Worm (Caenorhabditis elegans) whole organism, L3 larva: ENCODE results near the gene F41G3.20.
A peak's percentile ranks its signal among the peaks of the same experiment; 100 is the strongest.

Source experiments
- aly-2 ChIP-seq: fragments of 150-350 bp; optimal IDR thresholded peaks from 2 replicates; lab custom pipeline; 2014; ENCODE audit warnings: missing biosample characterization, missing genetic modification characterization
- ama-1 ChIP-seq: fragments of 150-350 bp; optimal IDR thresholded peaks from 2 replicates; lab custom pipeline; 2018
- ceh-28 ChIP-seq: fragments of 150-350 bp; optimal IDR thresholded peaks from 2 replicates; lab custom pipeline; 2014; ENCODE audit warnings: missing biosample characterization, missing genetic modification reagents, missing genetic modification characterization
- ceh-82 ChIP-seq: fragments of 150-350 bp; optimal IDR thresholded peaks from 2 replicates; lab custom pipeline; 2014; ENCODE audit warnings: missing biosample characterization, missing genetic modification characterization
- ceh-9 ChIP-seq: sonication (generic microtip); optimal IDR thresholded peaks from 2 replicates; lab custom pipeline; 2018; ENCODE audit warnings: missing biosample characterization, missing genetic modification characterization
- egl-27 ChIP-seq: sonication (generic microtip); optimal IDR thresholded peaks from 4 replicates; lab custom pipeline; 2017; ENCODE audit warnings: missing biosample characterization, missing genetic modification reagents, missing genetic modification characterization
- egl-5 ChIP-seq: fragments of 150-350 bp; optimal IDR thresholded peaks from 2 replicates; lab custom pipeline; 2017; ENCODE audit warnings: missing biosample characterization, missing genetic modification reagents, missing genetic modification characterization, inconsistent platforms
- elt-2 ChIP-seq: sonication (generic microtip); optimal IDR thresholded peaks from 2 replicates; lab custom pipeline; 2016; ENCODE audit warnings: missing genetic modification reagents, mild to moderate bottlenecking, missing genetic modification characterization, missing compliant biosample characterization
- eor-1 ChIP-seq, 2 experiments: fragments of 150-350 bp; optimal IDR thresholded peaks; 2 replicates each; lab custom pipeline; 2014 to 2018; ENCODE audit warnings: missing biosample characterization in 2 of 2, missing genetic modification characterization in 2 of 2
- fkh-10 ChIP-seq: sonication (generic microtip); optimal IDR thresholded peaks from 2 replicates; lab custom pipeline; 2017; ENCODE audit warnings: missing biosample characterization, missing genetic modification reagents, missing genetic modification characterization
- fkh-2 ChIP-seq: fragments of 150-350 bp; optimal IDR thresholded peaks from 2 replicates; lab custom pipeline; 2014; ENCODE audit warnings: missing biosample characterization, missing genetic modification reagents, missing genetic modification characterization
- fos-1 ChIP-seq: fragments of 150-350 bp; optimal IDR thresholded peaks from 2 replicates; lab custom pipeline; 2014; ENCODE audit warnings: missing biosample characterization, missing genetic modification characterization
- hmg-11 ChIP-seq: sonication (generic microtip); optimal IDR thresholded peaks from 2 replicates; lab custom pipeline; 2016; ENCODE audit warnings: missing genetic modification characterization, missing compliant biosample characterization
- lin-15B ChIP-seq: fragments of 150-350 bp; optimal IDR thresholded peaks from 2 replicates; lab custom pipeline; 2014; ENCODE audit warnings: missing biosample characterization, missing genetic modification characterization
- lsy-12 ChIP-seq: sonication (generic microtip); optimal IDR thresholded peaks from 2 replicates; lab custom pipeline; 2016; ENCODE audit warnings: mild to moderate bottlenecking, missing genetic modification characterization, missing compliant biosample characterization
- mdl-1 ChIP-seq: fragments of 150-350 bp; optimal IDR thresholded peaks from 2 replicates; lab custom pipeline; 2014; ENCODE audit warnings: missing biosample characterization, missing genetic modification characterization
- nfya-1 ChIP-seq: sonication (generic microtip); optimal IDR thresholded peaks from 2 replicates; lab custom pipeline; 2017; ENCODE audit warnings: missing genetic modification characterization, mild to moderate bottlenecking, missing compliant biosample characterization, antibody characterized with exemption, moderate library complexity; ENCODE audit not compliant: insufficient read depth
- nhr-11 ChIP-seq: fragments of 150-350 bp; optimal IDR thresholded peaks from 2 replicates; lab custom pipeline; 2014; ENCODE audit warnings: missing biosample characterization, missing genetic modification characterization
- nhr-12 ChIP-seq: fragments of 150-350 bp; optimal IDR thresholded peaks from 2 replicates; lab custom pipeline; 2014; ENCODE audit warnings: missing biosample characterization, missing genetic modification characterization
- nhr-23 ChIP-seq: fragments of 150-350 bp; optimal IDR thresholded peaks from 2 replicates; lab custom pipeline; 2014; ENCODE audit warnings: missing biosample characterization, missing genetic modification reagents, missing genetic modification characterization
- nhr-237 ChIP-seq: fragments of 150-350 bp; optimal IDR thresholded peaks from 2 replicates; lab custom pipeline; 2014; ENCODE audit warnings: missing biosample characterization, missing genetic modification characterization
- nhr-25 ChIP-seq: sonication (generic microtip); optimal IDR thresholded peaks from 2 replicates; lab custom pipeline; 2017; ENCODE audit warnings: missing biosample characterization, missing genetic modification characterization
- nhr-28 ChIP-seq: fragments of 150-350 bp; optimal IDR thresholded peaks from 2 replicates; lab custom pipeline; 2014; ENCODE audit warnings: missing biosample characterization, missing genetic modification characterization
- nhr-43 ChIP-seq: sonication (generic microtip); optimal IDR thresholded peaks from 2 replicates; lab custom pipeline; 2016; ENCODE audit warnings: mild to moderate bottlenecking, missing genetic modification characterization, missing compliant biosample characterization; ENCODE audit not compliant: poor library complexity, severe bottlenecking
- nhr-67 ChIP-seq: fragments of 150-350 bp; optimal IDR thresholded peaks from 2 replicates; lab custom pipeline; 2014; ENCODE audit warnings: missing biosample characterization, missing genetic modification characterization
- nhr-76 ChIP-seq: fragments of 150-350 bp; sonication (generic microtip); optimal IDR thresholded peaks from 5 replicates; lab custom pipeline; 2014; ENCODE audit warnings: missing biosample characterization, missing genetic modification characterization
- pha-4 ChIP-seq: fragments of 150-350 bp; optimal IDR thresholded peaks from 2 replicates; lab custom pipeline; 2014; ENCODE audit warnings: missing biosample characterization, missing genetic modification reagents, missing genetic modification characterization
- pqm-1 ChIP-seq: fragments of 150-350 bp; optimal IDR thresholded peaks from 2 replicates; lab custom pipeline; 2017; ENCODE audit warnings: missing biosample characterization, missing genetic modification characterization, inconsistent platforms
- sea-2 ChIP-seq: fragments of 150-350 bp; sonication (generic microtip); optimal IDR thresholded peaks from 4 replicates; lab custom pipeline; 2014; ENCODE audit warnings: missing biosample characterization, missing genetic modification reagents, missing genetic modification characterization
- skn-1 ChIP-seq: fragments of 150-350 bp; optimal IDR thresholded peaks from 2 replicates; lab custom pipeline; 2014; ENCODE audit warnings: missing biosample characterization, missing genetic modification characterization
- snpc-4 ChIP-seq: fragments of 150-350 bp; optimal IDR thresholded peaks from 2 replicates; lab custom pipeline; 2014; ENCODE audit warnings: missing biosample characterization, missing genetic modification characterization
- tbx-2 ChIP-seq: sonication (generic microtip); optimal IDR thresholded peaks from 2 replicates; lab custom pipeline; 2016; ENCODE audit warnings: mild to moderate bottlenecking, missing genetic modification characterization, missing compliant biosample characterization
- unc-39 ChIP-seq: sonication (generic microtip); optimal IDR thresholded peaks from 4 replicates; lab custom pipeline; 2017; ENCODE audit warnings: missing biosample characterization, missing genetic modification characterization
- unc-62 ChIP-seq: fragments of 150-350 bp; sonication (generic microtip); optimal IDR thresholded peaks from 4 replicates; lab custom pipeline; 2014; ENCODE audit warnings: missing biosample characterization, missing genetic modification reagents, missing genetic modification characterization
- zag-1 ChIP-seq: fragments of 150-350 bp; optimal IDR thresholded peaks from 2 replicates; lab custom pipeline; 2014; ENCODE audit warnings: missing biosample characterization, missing genetic modification characterization
- ztf-11 ChIP-seq: fragments of 150-350 bp; optimal IDR thresholded peaks from 2 replicates; lab custom pipeline; 2014; ENCODE audit warnings: missing biosample characterization, missing genetic modification characterization
- ztf-4 ChIP-seq: fragments of 150-350 bp; optimal IDR thresholded peaks from 2 replicates; lab custom pipeline; 2014; ENCODE audit warnings: missing biosample characterization, missing genetic modification characterization

Gene F41G3.20

DNA sequence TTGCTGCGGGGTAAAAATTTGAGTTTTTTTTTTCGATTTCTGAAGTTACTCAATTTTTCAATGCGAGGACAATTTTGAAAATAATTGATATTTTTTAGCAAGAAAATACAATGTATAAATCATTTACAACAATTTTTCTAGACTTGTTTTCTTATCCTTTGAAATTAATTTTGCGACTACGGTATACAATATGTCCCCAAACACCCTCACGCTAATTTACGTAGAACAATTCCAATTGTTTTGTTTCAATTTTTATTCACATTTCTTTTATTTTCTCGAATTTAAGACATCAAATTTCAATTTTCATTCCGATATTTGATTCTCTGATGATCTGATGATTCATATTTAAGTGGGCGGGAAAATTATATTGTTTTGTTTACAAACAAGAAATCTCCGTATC lies 31.2 kb upstream of the F41G3.20 start:
- TF ChIP-seq fos-1: no peak
- TF ChIP-seq ztf-4: no peak
- no peak for TF ChIP-seq zag-1 (tag; lab: Kevin White, UChicago)
- no peak for TF ChIP-seq nhr-237 (tag; lab: Kevin White, UChicago)
- no peak for TF ChIP-seq fkh-10 (GFP tag; lab: Kevin White, UChicago)
- no peak for TF ChIP-seq nfya-1 (tag; lab: Kevin White, UChicago)
- no peak for TF ChIP-seq mdl-1 (tag; lab: Kevin White, UChicago)
- TF ChIP-seq elt-2 (tag; lab: Kevin White, UChicago): no peak
- TF ChIP-seq ceh-82: no peak
- TF ChIP-seq skn-1 (tag; lab: Kevin White, UChicago): no peak
- TF ChIP-seq ama-1 (lab: Kevin White, UChicago): no peak

ce11 chrII:6781231-6781630 lies 30.4 kb upstream of the F41G3.20 start:
- TF ChIP-seq pqm-1 (tag; lab: Kevin White, UChicago) (peak; percentile 30), elt-2 (tag; lab: Kevin White, UChicago) (peak; percentile 66), nhr-25 (tag; lab: Kevin White, UChicago) (no peak), egl-27 (tag; lab: Kevin White, UChicago) (no peak)

DNA sequence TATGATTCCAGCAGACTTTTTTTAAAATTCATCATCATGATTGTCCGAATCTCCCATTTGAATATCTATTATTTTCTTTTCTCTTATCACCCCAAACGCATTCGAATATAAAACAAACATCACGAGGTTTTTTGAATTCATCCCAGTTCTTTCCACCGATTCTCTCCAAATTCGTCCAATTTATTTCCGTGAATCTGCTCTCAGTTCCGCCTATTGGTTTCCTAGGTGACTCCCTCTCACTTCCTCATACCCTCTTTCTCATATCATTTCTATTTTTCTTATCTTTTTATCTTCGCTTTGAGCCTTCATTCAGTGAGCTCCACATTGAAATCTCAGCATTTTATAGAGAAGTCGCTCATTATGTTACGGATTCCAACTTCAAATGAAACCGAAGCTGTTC lies 28.3 kb upstream of the F41G3.20 start, which contains the start of gene T13C2.7:
Gene T13C2.7, plus strand, starts transcription at position 301 of the 400 bp plus-strand sequence.
- TF ChIP-seq ama-1 (lab: Kevin White, UChicago): no peak
- TF ChIP-seq aly-2 (tag; lab: Kevin White, UChicago): no peak
- no peak for TF ChIP-seq egl-27 (tag; lab: Kevin White, UChicago)
- no peak for TF ChIP-seq ztf-4
- no peak for TF ChIP-seq ztf-11 (tag; lab: Kevin White, UChicago)
- no peak for TF ChIP-seq nhr-23 (tag; lab: Kevin White, UChicago)
- no peak for TF ChIP-seq nhr-12 (tag; lab: Kevin White, UChicago)
- TF ChIP-seq lsy-12 (tag; lab: Kevin White, UChicago): no peak
- TF ChIP-seq zag-1 (tag; lab: Kevin White, UChicago): no peak
- TF ChIP-seq eor-1 (tag; optimal IDR thresholded peaks at IDR 0.05; lab: Kevin White, UChicago): no peak
- no peak for TF ChIP-seq nhr-43
- no peak for TF ChIP-seq skn-1 (tag; lab: Kevin White, UChicago)
- no peak for TF ChIP-seq tbx-2 (tag; lab: Kevin White, UChicago)
- no peak for TF ChIP-seq ceh-82
- TF ChIP-seq ceh-9 (tag; lab: Kevin White, UChicago): no peak

DNA sequence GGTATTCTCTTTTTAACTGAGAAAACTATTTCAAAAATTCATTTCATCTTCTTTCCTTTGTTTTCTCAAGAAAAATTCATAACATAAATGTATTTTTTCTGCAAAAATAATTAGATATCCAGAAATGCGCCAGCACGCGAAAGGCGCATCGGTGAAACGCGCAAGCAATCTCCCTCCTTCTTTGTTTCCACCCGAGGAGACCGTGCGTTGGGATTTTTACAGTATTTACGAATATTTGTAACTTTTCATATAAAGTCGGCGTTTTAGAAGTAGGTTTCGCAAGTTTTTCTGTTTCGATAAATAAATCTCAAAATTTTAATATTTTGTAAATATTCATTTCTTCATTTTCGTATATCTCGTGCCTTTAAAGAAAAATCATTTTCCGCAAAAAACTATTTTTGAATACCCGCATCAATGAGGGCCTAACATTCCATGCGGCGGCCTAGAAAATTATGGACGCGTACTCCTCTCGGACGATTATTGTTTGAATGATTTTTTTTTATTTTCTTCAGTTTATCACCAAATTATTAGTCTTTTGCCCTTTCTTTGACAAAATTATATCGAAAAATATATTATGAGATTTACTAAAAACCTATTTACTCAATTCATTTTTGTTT lies 25.7 kb upstream of the F41G3.20 start, which contains the start of gene ssup-72:
Gene ssup-72, plus strand, starts transcription at position 181 of the 617 bp plus-strand sequence.
- TF ChIP-seq nhr-28: no peak
- TF ChIP-seq nhr-11 (tag; lab: Kevin White, UChicago): no peak
- peak; percentile 65 for TF ChIP-seq nhr-23 (tag; lab: Kevin White, UChicago)
- TF ChIP-seq elt-2 (tag; lab: Kevin White, UChicago): peak; percentile 15
- TF ChIP-seq lsy-12 (tag; lab: Kevin White, UChicago): peak; percentile 30
- TF ChIP-seq hmg-11 (tag; lab: Kevin White, UChicago): no peak
- TF ChIP-seq pha-4 (tag; lab: Kevin White, UChicago): peak; percentile 72
- TF ChIP-seq eor-1 (tag; optimal IDR thresholded peaks at IDR 0.05; lab: Kevin White, UChicago): no peak
- TF ChIP-seq unc-39 (tag; lab: Kevin White, UChicago): no peak
- no peak for TF ChIP-seq zag-1 (tag; lab: Kevin White, UChicago)
- peak; percentile 1 for TF ChIP-seq egl-5 (tag; lab: Kevin White, UChicago)
- peak; percentile 68 for TF ChIP-seq nfya-1 (tag; lab: Kevin White, UChicago)
- TF ChIP-seq sea-2: no peak
- no peak for TF ChIP-seq unc-62 (GFP tag; lab: Kevin White, UChicago)
- TF ChIP-seq tbx-2 (tag; lab: Kevin White, UChicago): peak; percentile 23
- TF ChIP-seq ztf-4: no peak
- TF ChIP-seq ztf-11 (tag; lab: Kevin White, UChicago): no peak
- no peak for TF ChIP-seq ceh-82
- peak; percentile 71 for TF ChIP-seq lin-15B
- TF ChIP-seq nhr-76 (tag; lab: Kevin White, UChicago): no peak
- no peak for TF ChIP-seq ama-1 (lab: Kevin White, UChicago)
- no peak for TF ChIP-seq nhr-67 (tag; lab: Kevin White, UChicago)
- TF ChIP-seq fkh-2: no peak
- peak; percentile 7 for TF ChIP-seq nhr-25 (tag; lab: Kevin White, UChicago)
- TF ChIP-seq nhr-43: peak; percentile 90
- no peak for TF ChIP-seq nhr-12 (tag; lab: Kevin White, UChicago)
- TF ChIP-seq pqm-1 (tag; lab: Kevin White, UChicago): no peak
- TF ChIP-seq egl-27 (tag; lab: Kevin White, UChicago): no peak
- TF ChIP-seq snpc-4 (tag; lab: Kevin White, UChicago): peak; percentile 63
- TF ChIP-seq mdl-1 (tag; lab: Kevin White, UChicago): no peak
- no peak for TF ChIP-seq ceh-9 (tag; lab: Kevin White, UChicago)
- no peak for TF ChIP-seq ceh-28 (tag; lab: Kevin White, UChicago)
